Fruit fly (Drosophila melanogaster) whole organism, embryonic: ENCODE data around the gene Ripalpha.
A peak's percentile ranks its signal among the peaks of the same experiment; 100 is the strongest.

Experiments used
- CG10274 ChIP-seq: fragments of 200-800 bp; sonication (Bioruptor generic); optimal IDR thresholded peaks from 3 replicates; lab custom pipeline; 2017; ENCODE audit warnings: missing biosample characterization, mild to moderate bottlenecking, missing genetic modification characterization
- CG11560 ChIP-seq: fragments of 200-800 bp; sonication (Bioruptor generic); IDR thresholded peaks from 3 replicates; pipeline ENCODE4 v1.3.6; 2022; ENCODE audit warnings: missing biosample characterization, missing genetic modification characterization
- CG1233 ChIP-seq: fragments of 200-800 bp; sonication (Bioruptor generic); optimal IDR thresholded peaks from 4 replicates; lab custom pipeline; 2018; ENCODE audit warnings: missing biosample characterization, mild to moderate bottlenecking, missing genetic modification characterization
- CG13296 ChIP-seq: fragments of 200-800 bp; sonication (Bioruptor generic); optimal IDR thresholded peaks from 3 replicates; lab custom pipeline; 2018; ENCODE audit warnings: missing biosample characterization, mild to moderate bottlenecking, missing genetic modification characterization
- CG14014 ChIP-seq: fragments of 200-800 bp; sonication (Bioruptor generic); IDR thresholded peaks from 2 replicates; pipeline ENCODE4 v1.3.6; 2022; ENCODE audit warnings: missing biosample characterization, missing genetic modification characterization
- CG14667 ChIP-seq: fragments of 200-800 bp; sonication (Bioruptor generic); IDR thresholded peaks from 2 replicates; pipeline ENCODE4 v1.3.6; 2022; ENCODE audit warnings: missing biosample characterization, missing genetic modification characterization
- CG14710 ChIP-seq: fragments of 200-800 bp; sonication (Bioruptor generic); optimal IDR thresholded peaks from 3 replicates; lab custom pipeline; 2019; ENCODE audit warnings: missing biosample characterization, mild to moderate bottlenecking, missing genetic modification characterization, moderate library complexity
- CG15073 ChIP-seq: fragments of 200-800 bp; sonication (Bioruptor generic); optimal IDR thresholded peaks from 2 replicates; lab custom pipeline; 2016; ENCODE audit warnings: missing biosample characterization, missing genetic modification characterization
- CG17361 ChIP-seq: fragments of 200-800 bp; sonication (Bioruptor generic); IDR thresholded peaks from 3 replicates; pipeline ENCODE4 v1.3.6; 2022; ENCODE audit warnings: missing biosample characterization, missing genetic modification characterization
- CG18262 ChIP-seq: fragments of 200-800 bp; optimal IDR thresholded peaks from 3 replicates; lab custom pipeline; 2019; ENCODE audit warnings: missing biosample characterization, mild to moderate bottlenecking, missing genetic modification characterization, moderate library complexity
- CG2116 ChIP-seq: fragments of 200-800 bp; sonication (Bioruptor generic); optimal IDR thresholded peaks from 3 replicates; lab custom pipeline; 2018; ENCODE audit warnings: missing biosample characterization, mild to moderate bottlenecking, missing genetic modification characterization
- CG30020 ChIP-seq: fragments of 200-800 bp; optimal IDR thresholded peaks from 2 replicates; lab custom pipeline; 2019; ENCODE audit warnings: missing biosample characterization, mild to moderate bottlenecking, missing genetic modification characterization, moderate library complexity
- CG30403 ChIP-seq: fragments of 200-800 bp; sonication (Bioruptor generic); optimal IDR thresholded peaks from 3 replicates; lab custom pipeline; 2016; ENCODE audit warnings: missing biosample characterization, missing genetic modification characterization
- CG32532 ChIP-seq: fragments of 200-800 bp; sonication (Bioruptor generic); IDR thresholded peaks from 2 replicates; pipeline ENCODE4 v1.3.6; 2022; ENCODE audit warnings: missing biosample characterization, missing genetic modification characterization
- CG33557 ChIP-seq: fragments of 200-800 bp; sonication (Bioruptor generic); optimal IDR thresholded peaks from 2 replicates; lab custom pipeline; 2019; ENCODE audit warnings: missing biosample characterization, mild to moderate bottlenecking, missing genetic modification characterization, moderate library complexity
- CG3995 ChIP-seq: fragments of 200-800 bp; sonication (Bioruptor generic); optimal IDR thresholded peaks from 3 replicates; lab custom pipeline; 2016; ENCODE audit warnings: missing biosample characterization, missing genetic modification characterization
- CG4328 ChIP-seq: fragments of 200-800 bp; sonication (Bioruptor generic); optimal IDR thresholded peaks from 3 replicates; lab custom pipeline; 2017; ENCODE audit warnings: missing biosample characterization, missing genetic modification reagents, missing genetic modification characterization
- CG4424 ChIP-seq: fragments of 200-800 bp; sonication (Bioruptor generic); optimal IDR thresholded peaks from 3 replicates; lab custom pipeline; 2016; ENCODE audit warnings: missing biosample characterization, missing genetic modification characterization
- CG4617 ChIP-seq: fragments of 200-800 bp; sonication (Bioruptor generic); optimal IDR thresholded peaks from 3 replicates; lab custom pipeline; 2016; ENCODE audit warnings: missing biosample characterization, missing genetic modification characterization, borderline replicate concordance
- CG5180 ChIP-seq: fragments of 200-800 bp; sonication (Bioruptor generic); optimal IDR thresholded peaks from 3 replicates; lab custom pipeline; 2017; ENCODE audit warnings: missing biosample characterization, missing genetic modification characterization, mild to moderate bottlenecking, moderate library complexity, missing genetic modification reagents
- CG6272 ChIP-seq: fragments of 200-800 bp; sonication (Bioruptor generic); IDR thresholded peaks from 2 replicates; pipeline ENCODE4 v1.3.6; 2022; ENCODE audit warnings: missing biosample characterization, missing genetic modification characterization
- CG6689 ChIP-seq: fragments of 200-800 bp; sonication (Bioruptor generic); IDR thresholded peaks from 2 replicates; pipeline ENCODE4 v1.3.6; 2022; ENCODE audit warnings: missing biosample characterization, missing genetic modification characterization
- E2f2 ChIP-seq: fragments of 200-800 bp; sonication (Bioruptor generic); IDR thresholded peaks from 2 replicates; pipeline ENCODE4 v1.3.6; 2022; ENCODE audit warnings: missing biosample characterization, missing genetic modification characterization
- Fer1 ChIP-seq: fragments of 200-800 bp; sonication (Bioruptor generic); optimal IDR thresholded peaks from 2 replicates; lab custom pipeline; 2017; ENCODE audit warnings: missing biosample characterization, mild to moderate bottlenecking, missing genetic modification characterization
- Fer3 ChIP-seq: fragments of 200-800 bp; sonication (Bioruptor generic); optimal IDR thresholded peaks from 2 replicates; lab custom pipeline; 2018; ENCODE audit warnings: missing biosample characterization, mild to moderate bottlenecking, missing genetic modification characterization, moderate library complexity
- MBD-R2 ChIP-seq: fragments of 200-800 bp; sonication (Bioruptor generic); IDR thresholded peaks from 2 replicates; pipeline ENCODE4 v1.3.6; 2022; ENCODE audit warnings: missing biosample characterization, missing genetic modification characterization
- MESR4 ChIP-seq: fragments of 200-800 bp; sonication (Bioruptor generic); optimal IDR thresholded peaks from 2 replicates; lab custom pipeline; 2018; ENCODE audit warnings: missing biosample characterization, mild to moderate bottlenecking, missing genetic modification characterization, moderate library complexity
- Med ChIP-seq: fragments of 200-800 bp; sonication (Bioruptor generic); peaks from one replicate; lab custom pipeline; 2016; ENCODE audit warnings: missing biosample characterization, missing genetic modification characterization, mild to moderate bottlenecking, inconsistent platforms, moderate library complexity
- Meics ChIP-seq: fragments of 200-800 bp; sonication (Bioruptor generic); optimal IDR thresholded peaks from 2 replicates; lab custom pipeline; 2017; ENCODE audit warnings: missing biosample characterization, mild to moderate bottlenecking, missing genetic modification characterization
- NC2α ChIP-seq: fragments of 200-800 bp; sonication (Bioruptor generic); optimal IDR thresholded peaks from 2 replicates; lab custom pipeline; 2016; ENCODE audit warnings: missing biosample characterization, missing genetic modification characterization
- Rfx ChIP-seq: fragments of 200-800 bp; sonication (Bioruptor generic); IDR thresholded peaks from 2 replicates; pipeline ENCODE4 v1.3.6; 2022; ENCODE audit warnings: missing biosample characterization, missing genetic modification characterization
- Scr ChIP-seq: fragments of 200-800 bp; sonication (Bioruptor generic); IDR thresholded peaks from 2 replicates; pipeline ENCODE4 v1.3.6; 2022; ENCODE audit warnings: missing biosample characterization, missing genetic modification characterization; ENCODE audit not compliant: partially characterized antibody
- Sox100B ChIP-seq: fragments of 200-800 bp; sonication (Bioruptor generic); optimal IDR thresholded peaks from 3 replicates; lab custom pipeline; 2018; ENCODE audit warnings: missing biosample characterization, mild to moderate bottlenecking, missing genetic modification characterization
- Usf ChIP-seq: fragments of 200-800 bp; sonication (Bioruptor generic); optimal IDR thresholded peaks from 2 replicates; lab custom pipeline; 2017; ENCODE audit warnings: missing genotype, missing biosample characterization, missing genetic modification characterization
- YL-1 ChIP-seq: fragments of 200-800 bp; sonication (Bioruptor generic); optimal IDR thresholded peaks from 3 replicates; lab custom pipeline; 2017; ENCODE audit warnings: missing biosample characterization, mild to moderate bottlenecking, missing genetic modification characterization
- bcd ChIP-seq: fragments of 200-800 bp; sonication (Bioruptor generic); optimal IDR thresholded peaks from 2 replicates; lab custom pipeline; 2017; ENCODE audit warnings: missing biosample characterization, mild to moderate bottlenecking, missing genetic modification characterization
- kah ChIP-seq: fragments of 200-800 bp; sonication (Bioruptor generic); optimal IDR thresholded peaks from 2 replicates; lab custom pipeline; 2018; ENCODE audit warnings: missing biosample characterization, mild to moderate bottlenecking, missing genetic modification characterization
- lilli ChIP-seq: fragments of 200-800 bp; sonication (Bioruptor generic); optimal IDR thresholded peaks from 3 replicates; lab custom pipeline; 2016; ENCODE audit warnings: missing biosample characterization, missing genetic modification characterization
- lola ChIP-seq, 3 experiments: fragments of >200 bp in 2 of 3; fragments of 200-800 bp in 1 of 3; sonication (Bioruptor generic) in 1 of 3; optimal IDR thresholded peaks; 2 replicates each; lab custom pipeline; 2017 to 2019; ENCODE audit warnings: missing biosample characterization in 3 of 3, missing genetic modification characterization in 3 of 3, mild to moderate bottlenecking in 1 of 3, moderate library complexity in 1 of 3
- mld ChIP-seq: fragments of 200-800 bp; sonication (Bioruptor generic); IDR thresholded peaks from 3 replicates; pipeline ENCODE4 v1.3.6; 2022; ENCODE audit warnings: missing biosample characterization, missing genetic modification characterization; ENCODE audit not compliant: partially characterized antibody
- nmo ChIP-seq: fragments of 200-800 bp; sonication (Bioruptor generic); optimal IDR thresholded peaks from 2 replicates; lab custom pipeline; 2018; ENCODE audit warnings: missing biosample characterization, mild to moderate bottlenecking, missing genetic modification characterization, moderate library complexity
- pzg ChIP-seq: fragments of 200-800 bp; sonication (Bioruptor generic); optimal IDR thresholded peaks from 3 replicates; lab custom pipeline; 2018; ENCODE audit warnings: missing biosample characterization, mild to moderate bottlenecking, missing genetic modification characterization, moderate library complexity
- sisA ChIP-seq: fragments of 200-800 bp; sonication (Bioruptor generic); IDR thresholded peaks from 2 replicates; pipeline ENCODE4 v1.3.6; 2022; ENCODE audit warnings: missing biosample characterization, missing genetic modification characterization
- slou ChIP-seq: fragments of 200-800 bp; sonication (Bioruptor generic); optimal IDR thresholded peaks from 3 replicates; lab custom pipeline; 2016; ENCODE audit warnings: missing biosample characterization, missing genetic modification characterization
- sna ChIP-seq: fragments of 200-800 bp; sonication (Bioruptor generic); IDR thresholded peaks from 2 replicates; pipeline ENCODE4 v1.3.6; 2022; ENCODE audit warnings: missing biosample characterization, missing genetic modification characterization; ENCODE audit not compliant: partially characterized antibody
- so ChIP-seq: fragments of 200-800 bp; sonication (Bioruptor generic); IDR thresholded peaks from 3 replicates; pipeline ENCODE4 v1.3.6; 2022; ENCODE audit warnings: missing biosample characterization, missing genetic modification characterization
- wek ChIP-seq: fragments of 200-800 bp; sonication (Bioruptor generic); optimal IDR thresholded peaks from 3 replicates; lab custom pipeline; 2018; ENCODE audit warnings: missing biosample characterization, mild to moderate bottlenecking, missing genetic modification characterization, moderate library complexity

Gene Ripalpha

dm6 chr2L:10210631-10211557 lies 10.1 kb upstream of the Ripalpha start, which contains the start of the genes CG5727 and ath:
TSS of gene CG5727 (minus strand) at chr2L:10210681.
TSS of gene ath (plus strand) at chr2L:10211143.
- TF ChIP-seq so (GFP tag; lab: Robert Waterston, UW) (peak; percentile 37; the same call in 1 of the 3 replicates), Fer1 (GFP tag; lab: Kevin White, UChicago) (peak; percentile 45), CG15073 (GFP tag; lab: Kevin White, UChicago) (no peak), Med (GFP tag; lab: Kevin White, UChicago) (peak; percentile 72), bcd (GFP tag; lab: Kevin White, UChicago) (no peak), MESR4 (GFP tag; lab: Kevin White, UChicago) (peak; percentile 12), CG18262 (tag; lab: Kevin White, UChicago) (peak; percentile 20), CG14710 (tag; lab: Kevin White, UChicago) (peak; percentile 42), CG10274 (no peak), CG1233 (peak; percentile 35), CG11560 (tag; lab: Robert Waterston, UW) (no peak), CG13296 (peak; percentile 51), CG4424 (GFP tag; lab: Kevin White, UChicago) (peak; percentile 34), CG4328 (GFP tag; lab: Kevin White, UChicago) (peak; percentile 11), pzg (GFP tag; lab: Kevin White, UChicago) (peak; percentile 13), YL-1 (peak; percentile 35), Scr (GFP tag; lab: Robert Waterston, UW) (no peak), lilli (GFP tag; lab: Kevin White, UChicago) (peak; percentile 19), CG5180 (GFP tag; lab: Kevin White, UChicago) (no peak), MBD-R2 (GFP tag; lab: Robert Waterston, UW) (peak; percentile 50; the same call in 1 of the 2 replicates), Rfx (GFP tag; lab: Robert Waterston, UW) (0 out of 2 replicates have a peak, but pooled peaks have one; percentile 25), CG6689 (GFP tag; lab: Robert Waterston, UW) (peak; percentile 38; the same call in 1 of the 2 replicates), Usf (GFP tag; lab: Kevin White, UChicago) (no peak), mld (GFP tag; lab: Robert Waterston, UW) (no peak), CG17361 (GFP tag; lab: Robert Waterston, UW) (peak; percentile 61; the same call in 2 of the 3 replicates), CG30403 (GFP tag; lab: Kevin White, UChicago) (peak; percentile 26), Sox100B (GFP tag; lab: Kevin White, UChicago) (peak; percentile 34), Meics (GFP tag; lab: Kevin White, UChicago) (peak; percentile 38), kah (peak; percentile 88), sna (GFP tag; lab: Robert Waterston, UW) (no peak), CG3995 (GFP tag; lab: Kevin White, UChicago) (peak; percentile 15), CG30020 (tag; lab: Kevin White, UChicago) (peak; percentile 32), CG2116 (GFP tag; lab: Kevin White, UChicago) (no peak), wek (GFP tag; lab: Kevin White, UChicago) (peak; percentile 38), Fer3 (peak; percentile 25), lola (GFP tag; optimal IDR thresholded peaks at IDR 0.05; lab: Kevin White, UChicago) (peak in 1 of 3 experiments; percentile 40), CG14667 (GFP tag; lab: Robert Waterston, UW) (no peak), slou (GFP tag; lab: Kevin White, UChicago) (no peak), CG6272 (GFP tag; lab: Robert Waterston, UW) (no peak), NC2α (GFP tag; lab: Kevin White, UChicago) (no peak), E2f2 (GFP tag; lab: Robert Waterston, UW) (peak; percentile 34), nmo (GFP tag; lab: Kevin White, UChicago) (peak; percentile 50), CG14014 (GFP tag; lab: Robert Waterston, UW) (peak; percentile 49; the same call in 1 of the 2 replicates), CG4617 (peak; percentile 11), CG33557 (GFP tag; lab: Kevin White, UChicago) (peak; percentile 10), sisA (GFP tag; lab: Robert Waterston, UW) (no peak), CG32532 (peak; percentile 16; the same call in 1 of the 2 replicates)
